Fruit fly (Drosophila melanogaster): ENCODE measurements around the gene CG1738.

The CG1738 gene

dm6 chrX:11379139-11379538 is 30.3 kb downstream of the CG1738 start:
- no peak for TF ChIP-seq CG9705 (GFP tag; optimal IDR thresholded peaks at IDR 0.05)
- TF ChIP-seq dsf (GFP tag; optimal IDR thresholded peaks at IDR 0.05; ENCODE audit: borderline replicate concordance): no peak
- TF ChIP-seq brk (GFP tag; optimal IDR thresholded peaks at IDR 0.05): no peak
- peak; percentile 3 for TF ChIP-seq fru (GFP tag; optimal IDR thresholded peaks at IDR 0.05)
- TF ChIP-seq sv (GFP tag; optimal IDR thresholded peaks at IDR 0.05): no peak
- TF ChIP-seq Vsx2 (GFP tag; optimal IDR thresholded peaks at IDR 0.05; ENCODE audit: partially characterized antibody): no peak
- TF ChIP-seq foxo (GFP tag; optimal IDR thresholded peaks at IDR 0.05): peak in 1 of 2 experiments; percentile 16
- no peak for TF ChIP-seq woc (GFP tag; optimal IDR thresholded peaks at IDR 0.05)
- no peak for TF ChIP-seq tai (GFP tag; optimal IDR thresholded peaks at IDR 0.05)
- peak; percentile 26 for TF ChIP-seq HLH106 (tag; optimal IDR thresholded peaks at IDR 0.05)
- TF ChIP-seq usp (GFP tag; optimal IDR thresholded peaks at IDR 0.05): no peak
- TF ChIP-seq Hr78 (GFP tag; optimal IDR thresholded peaks at IDR 0.05): no peak
- TF ChIP-seq sage (GFP tag; optimal IDR thresholded peaks at IDR 0.05): no peak
- TF ChIP-seq dmrt93B (GFP tag; optimal IDR thresholded peaks at IDR 0.05): no peak
- TF ChIP-seq Sp1 (GFP tag; optimal IDR thresholded peaks at IDR 0.05): peak; percentile 17
- no peak for TF ChIP-seq Jra (GFP tag; optimal IDR thresholded peaks at IDR 0.05)
- TF ChIP-seq h (GFP tag; optimal IDR thresholded peaks at IDR 0.05): no peak
- TF ChIP-seq Myc (optimal IDR thresholded peaks at IDR 0.05): no peak
- no peak for TF ChIP-seq jim (GFP tag; optimal IDR thresholded peaks at IDR 0.05)
- no peak for TF ChIP-seq dl (GFP tag; optimal IDR thresholded peaks at IDR 0.05; ENCODE audit: insufficient read depth in 1 of 2, partially characterized antibody in 2 of 2)
- no peak for TF ChIP-seq Dfd (GFP tag; optimal IDR thresholded peaks at IDR 0.05)
- TF ChIP-seq Mio (GFP tag; optimal IDR thresholded peaks at IDR 0.05): no peak
- TF ChIP-seq pan (optimal IDR thresholded peaks at IDR 0.05): no peak
- no peak for TF ChIP-seq psq (GFP tag; optimal IDR thresholded peaks at IDR 0.05)

dm6 chrX:11379747-11380146 is 30.9 kb downstream of the CG1738 start:
- TF ChIP-seq ey (GFP tag; optimal IDR thresholded peaks at IDR 0.05): no peak
- TF ChIP-seq Dif (GFP tag; optimal IDR thresholded peaks at IDR 0.05; ENCODE audit: partially characterized antibody): no peak

- TF ChIP-seq CG9705 (GFP tag; optimal IDR thresholded peaks at IDR 0.05) (no peak), Dfd (GFP tag; optimal IDR thresholded peaks at IDR 0.05) (no peak), fru (GFP tag; optimal IDR thresholded peaks at IDR 0.05) (no peak), sv (GFP tag; optimal IDR thresholded peaks at IDR 0.05) (no peak), foxo (GFP tag; optimal IDR thresholded peaks at IDR 0.05) (no peak), pan (optimal IDR thresholded peaks at IDR 0.05) (no peak), Hr83 (GFP tag; optimal IDR thresholded peaks at IDR 0.05; ENCODE audit: poor library complexity, severe bottlenecking) (no peak), psq (GFP tag; optimal IDR thresholded peaks at IDR 0.05) (no peak), Hnf4 (GFP tag; optimal IDR thresholded peaks at IDR 0.05) (no peak), ey (GFP tag; optimal IDR thresholded peaks at IDR 0.05) (no peak), h (GFP tag; optimal IDR thresholded peaks at IDR 0.05) (no peak), Abd-B (GFP tag; optimal IDR thresholded peaks at IDR 0.05) (no peak), OdsH (GFP tag; optimal IDR thresholded peaks at IDR 0.05) (no peak), Rel (GFP tag; optimal IDR thresholded peaks at IDR 0.05) (no peak), Rel (tag; optimal IDR thresholded peaks at IDR 0.05) (no peak), lola (GFP tag; optimal IDR thresholded peaks at IDR 0.05) (no peak), dmrt93B (GFP tag; optimal IDR thresholded peaks at IDR 0.05) (no peak), Hr78 (GFP tag; optimal IDR thresholded peaks at IDR 0.05) (no peak), Dif (GFP tag; optimal IDR thresholded peaks at IDR 0.05; ENCODE audit: partially characterized antibody) (no peak), jim (GFP tag; optimal IDR thresholded peaks at IDR 0.05) (no peak), woc (GFP tag; optimal IDR thresholded peaks at IDR 0.05) (no peak)
These were observed 33.7 kb downstream of the CG1738 start for dm6 chrX:11382588-11382987.

- no peak for TF ChIP-seq Dif (GFP tag; optimal IDR thresholded peaks at IDR 0.05; ENCODE audit: partially characterized antibody)
- no peak for TF ChIP-seq Hr83 (GFP tag; optimal IDR thresholded peaks at IDR 0.05; ENCODE audit: poor library complexity, severe bottlenecking)
These were observed 34.7 kb downstream of the CG1738 start for dm6 chrX:11383530-11383929.

dm6 chrX:11384023-11384444 is 35.2 kb downstream of the CG1738 start:
- TF ChIP-seq Sp1 (GFP tag; optimal IDR thresholded peaks at IDR 0.05) (peak; percentile 31), jim (GFP tag; optimal IDR thresholded peaks at IDR 0.05) (no peak), brk (GFP tag; optimal IDR thresholded peaks at IDR 0.05) (no peak), CG32264 (GFP tag; optimal IDR thresholded peaks at IDR 0.05) (no peak), CG9705 (GFP tag; optimal IDR thresholded peaks at IDR 0.05) (no peak), ey (GFP tag; optimal IDR thresholded peaks at IDR 0.05) (peak; percentile 21), OdsH (GFP tag; optimal IDR thresholded peaks at IDR 0.05) (peak; percentile 2), rgr (GFP tag; optimal IDR thresholded peaks at IDR 0.05) (peak; percentile 26), dl (GFP tag; optimal IDR thresholded peaks at IDR 0.05; ENCODE audit: insufficient read depth in 1 of 2, partially characterized antibody in 2 of 2) (no peak), psq (GFP tag; optimal IDR thresholded peaks at IDR 0.05) (no peak), dmrt93B (GFP tag; optimal IDR thresholded peaks at IDR 0.05) (peak; percentile 2), foxo (GFP tag; optimal IDR thresholded peaks at IDR 0.05) (peak in 1 of 2 experiments; percentile 71), N (GFP tag; optimal IDR thresholded peaks at IDR 0.05) (no peak), Vsx2 (GFP tag; optimal IDR thresholded peaks at IDR 0.05; ENCODE audit: partially characterized antibody) (no peak), GATAd (GFP tag; optimal IDR thresholded peaks at IDR 0.05) (no peak), Abd-B (GFP tag; optimal IDR thresholded peaks at IDR 0.05) (no peak), fru (GFP tag; optimal IDR thresholded peaks at IDR 0.05) (peak; percentile 50), h (GFP tag; optimal IDR thresholded peaks at IDR 0.05) (peak; percentile 37), Mio (GFP tag; optimal IDR thresholded peaks at IDR 0.05) (no peak), sage (GFP tag; optimal IDR thresholded peaks at IDR 0.05) (no peak), lola (GFP tag; optimal IDR thresholded peaks at IDR 0.05) (no peak), Dif (GFP tag; optimal IDR thresholded peaks at IDR 0.05; ENCODE audit: partially characterized antibody) (no peak), HLH106 (tag; optimal IDR thresholded peaks at IDR 0.05) (peak; percentile 36), dsf (GFP tag; optimal IDR thresholded peaks at IDR 0.05; ENCODE audit: borderline replicate concordance) (no peak), sv (GFP tag; optimal IDR thresholded peaks at IDR 0.05) (peak; percentile 72), CrebA (GFP tag; optimal IDR thresholded peaks at IDR 0.05; ENCODE audit: borderline replicate concordance) (no peak)
